Worm (Caenorhabditis elegans) whole organism, L4 larva: ENCODE measurements around the gene smex-1.
A peak's percentile ranks its signal among the peaks of the same experiment; 100 is the strongest.

Source experiments
- ZK546.5 ChIP-seq, 2 experiments: sonication (generic microtip); optimal IDR thresholded peaks; 2 replicates each; lab custom pipeline; 2017; ENCODE audit warnings: missing biosample characterization in 2 of 2, missing genetic modification characterization in 2 of 2
- aly-2 ChIP-seq: sonication (generic microtip); optimal IDR thresholded peaks from 2 replicates; lab custom pipeline; 2018; ENCODE audit warnings: missing biosample characterization, missing genetic modification characterization
- ceh-28 ChIP-seq: fragments of 150-350 bp; optimal IDR thresholded peaks from 2 replicates; lab custom pipeline; 2014; ENCODE audit warnings: missing biosample characterization, missing genetic modification reagents, missing genetic modification characterization
- ceh-44 ChIP-seq: fragments of 200-800 bp; sonication (Bioruptor generic); IDR thresholded peaks from 2 replicates; pipeline ENCODE4 v1.3.6; 2022; ENCODE audit warnings: missing genetic modification reagents, missing genetic modification characterization, missing compliant biosample characterization
- dmd-6 ChIP-seq: fragments of 200-800 bp; sonication (Bioruptor generic); IDR thresholded peaks from 2 replicates; pipeline ENCODE4 v1.3.6; 2022; ENCODE audit warnings: missing genetic modification reagents, missing genetic modification characterization, missing compliant biosample characterization
- dmd-9 ChIP-seq: fragments of 200-800 bp; sonication (Bioruptor generic); IDR thresholded peaks from 2 replicates; pipeline ENCODE4 v1.3.6; 2022; ENCODE audit warnings: missing genetic modification reagents, missing genetic modification characterization, missing compliant biosample characterization
- hmg-1.1 ChIP-seq: fragments of 200-800 bp; sonication (Bioruptor generic); IDR thresholded peaks from 2 replicates; pipeline ENCODE4 v1.3.6; 2022; ENCODE audit warnings: missing genetic modification reagents, missing genetic modification characterization, missing compliant biosample characterization
- jun-1 ChIP-seq: fragments of 150-350 bp; optimal IDR thresholded peaks from 2 replicates; lab custom pipeline; 2014; ENCODE audit warnings: missing biosample characterization, missing genetic modification reagents, missing genetic modification characterization
- lin-1 ChIP-seq: fragments of 200-800 bp; sonication (Bioruptor generic); IDR thresholded peaks from 2 replicates; pipeline ENCODE4 v1.3.6; 2022; ENCODE audit warnings: missing genetic modification reagents, missing genetic modification characterization, missing compliant biosample characterization
- mxl-3 ChIP-seq: fragments of 200-800 bp; sonication (Bioruptor generic); optimal IDR thresholded peaks from 2 replicates; lab custom pipeline; 2018; ENCODE audit warnings: mild to moderate bottlenecking, missing genetic modification characterization, missing compliant biosample characterization
- skn-1 ChIP-seq: fragments of 150-350 bp; optimal IDR thresholded peaks from 2 replicates; lab custom pipeline; 2014; ENCODE audit warnings: missing biosample characterization, missing genetic modification characterization
- snpc-1.2 ChIP-seq: fragments of 200-800 bp; sonication (Bioruptor generic); IDR thresholded peaks from 2 replicates; pipeline ENCODE4 v1.3.6; 2022; ENCODE audit warnings: missing genetic modification reagents, missing genetic modification characterization, missing compliant biosample characterization
- tra-1 ChIP-seq: fragments of 200-800 bp; sonication (Bioruptor generic); IDR thresholded peaks from 2 replicates; pipeline ENCODE4 v1.3.6; 2022; ENCODE audit warnings: missing genetic modification reagents, missing genetic modification characterization, missing compliant biosample characterization
- unc-130 ChIP-seq: sonication (generic microtip); optimal IDR thresholded peaks from 2 replicates; lab custom pipeline; 2016; ENCODE audit warnings: missing genetic modification reagents, missing genetic modification characterization, missing compliant biosample characterization
- zag-1 ChIP-seq: fragments of 150-350 bp; optimal IDR thresholded peaks from 2 replicates; lab custom pipeline; 2014; ENCODE audit warnings: missing biosample characterization, missing genetic modification characterization
- zip-11 ChIP-seq: fragments of 200-800 bp; sonication (Bioruptor generic); IDR thresholded peaks from 2 replicates; pipeline ENCODE4 v1.3.6; 2022; ENCODE audit warnings: missing genetic modification characterization, missing compliant biosample characterization

The smex-1 gene

ce11 chrV:8247311-8248105 is 48.3 kb downstream of the smex-1 start (continued):
- TF ChIP-seq unc-130 (GFP tag; lab: Kevin White, UChicago) (peak; percentile 29), ceh-44 (GFP tag; lab: Robert Waterston, UW) (peak; percentile 62; the same call in 1 of the 2 replicates), mxl-3 (GFP tag; lab: Kevin White, UChicago) (peak; percentile 5)

ce11 chrV:8245457-8245856 is 50.3 kb downstream of the smex-1 start, which contains the start of gene C16D9.5:
TSS of gene C16D9.5 (minus strand) at chrV:8245557.
- TF ChIP-seq zag-1 (tag; lab: Kevin White, UChicago) (no peak), snpc-1.2 (no peak), lin-1 (GFP tag; lab: Robert Waterston, UW) (no peak), tra-1 (GFP tag; lab: Robert Waterston, UW) (no peak), ZK546.5 (tag; optimal IDR thresholded peaks at IDR 0.05; lab: Kevin White, UChicago) (no peak), zip-11 (no peak), hmg-1.1 (GFP tag; lab: Robert Waterston, UW) (no peak), ceh-28 (tag; lab: Kevin White, UChicago) (no peak), jun-1 (tag; lab: Kevin White, UChicago) (no peak), dmd-6 (GFP tag; lab: Robert Waterston, UW) (no peak), dmd-9 (no peak), skn-1 (tag; lab: Kevin White, UChicago) (no peak), aly-2 (no peak)
